Fruit fly (Drosophila melanogaster) whole organism, embryonic: ENCODE results near the gene Drsl5.

ENCODE experiments used
- ATbp ChIP-seq: fragments of 200-800 bp; sonication (Bioruptor generic); optimal IDR thresholded peaks from 2 replicates; lab custom pipeline; 2017; ENCODE audit warnings: missing biosample characterization, mild to moderate bottlenecking, missing genetic modification characterization, missing genetic modification reagents
- Abd-B ChIP-seq: fragments of 200-800 bp; sonication (Bioruptor generic); optimal IDR thresholded peaks from 2 replicates; lab custom pipeline; 2018; ENCODE audit warnings: missing biosample characterization, mild to moderate bottlenecking, missing genetic modification characterization, moderate library complexity
- Adf1 ChIP-seq: fragments of 200-800 bp; sonication (Bioruptor generic); IDR thresholded peaks from 2 replicates; pipeline ENCODE4 v1.3.6; 2022; ENCODE audit warnings: missing biosample characterization, missing genetic modification characterization
- Bgb ChIP-seq: fragments of 200-800 bp; sonication (Bioruptor generic); IDR thresholded peaks from 2 replicates; pipeline ENCODE4 v1.3.6; 2022; ENCODE audit warnings: missing biosample characterization, missing genetic modification characterization; ENCODE audit not compliant: partially characterized antibody
- CG10147 ChIP-seq: fragments of 200-800 bp; sonication (Bioruptor generic); optimal IDR thresholded peaks from 2 replicates; lab custom pipeline; 2019; ENCODE audit warnings: missing biosample characterization, mild to moderate bottlenecking, missing genetic modification characterization, moderate library complexity
- CG10462 ChIP-seq: fragments of 200-800 bp; sonication (Bioruptor generic); optimal IDR thresholded peaks from 2 replicates; lab custom pipeline; 2016; ENCODE audit warnings: missing biosample characterization, missing genetic modification characterization
- CG11085 ChIP-seq: fragments of 200-800 bp; sonication (Bioruptor generic); IDR thresholded peaks from 2 replicates; pipeline ENCODE4 v1.3.6; 2022; ENCODE audit warnings: missing biosample characterization, missing genetic modification characterization
- CG12155 ChIP-seq: fragments of 200-800 bp; sonication (Bioruptor generic); optimal IDR thresholded peaks from 3 replicates; lab custom pipeline; 2016; ENCODE audit warnings: missing biosample characterization, missing genetic modification characterization
- CG12219 ChIP-seq: fragments of 200-800 bp; sonication (Bioruptor generic); optimal IDR thresholded peaks from 3 replicates; lab custom pipeline; 2018; ENCODE audit warnings: missing biosample characterization, mild to moderate bottlenecking, missing genetic modification characterization
- CG13287 ChIP-seq: fragments of 200-800 bp; sonication (Bioruptor generic); IDR thresholded peaks from 2 replicates; pipeline ENCODE4 v1.3.6; 2022; ENCODE audit warnings: missing biosample characterization, missing genetic modification characterization; ENCODE audit not compliant: partially characterized antibody
- CG14441 ChIP-seq: fragments of 200-800 bp; sonication (Bioruptor generic); IDR thresholded peaks from 2 replicates; pipeline ENCODE4 v1.3.6; 2022; ENCODE audit warnings: missing biosample characterization, missing genetic modification characterization
- CG14965 ChIP-seq: fragments of 200-800 bp; sonication (Bioruptor generic); optimal IDR thresholded peaks from 2 replicates; lab custom pipeline; 2016; ENCODE audit warnings: missing biosample characterization, missing genetic modification characterization, borderline replicate concordance
- CG1603 ChIP-seq: fragments of 200-800 bp; sonication (Bioruptor generic); optimal IDR thresholded peaks from 2 replicates; lab custom pipeline; 2019; ENCODE audit warnings: missing biosample characterization, mild to moderate bottlenecking, missing genetic modification characterization, moderate library complexity
- CG18011 ChIP-seq: fragments of 200-800 bp; sonication (Bioruptor generic); optimal IDR thresholded peaks from 2 replicates; lab custom pipeline; 2017; ENCODE audit warnings: missing biosample characterization, missing genetic modification characterization, mild to moderate bottlenecking, moderate library complexity, missing genotype
- CG2129 ChIP-seq: fragments of 200-800 bp; sonication (Bioruptor generic); IDR thresholded peaks from 2 replicates; pipeline ENCODE4 v1.3.6; 2022; ENCODE audit warnings: missing biosample characterization, missing genetic modification characterization; ENCODE audit not compliant: partially characterized antibody
- CG32767 ChIP-seq: fragments of 200-800 bp; sonication (Bioruptor generic); IDR thresholded peaks from 2 replicates; pipeline ENCODE4 v1.3.6; 2022; ENCODE audit warnings: missing biosample characterization, missing genetic modification characterization
- CG34224 ChIP-seq: fragments of 200-800 bp; sonication (Bioruptor generic); IDR thresholded peaks from 3 replicates; pipeline ENCODE4 v1.3.6; 2022; ENCODE audit warnings: missing biosample characterization, missing genetic modification characterization; ENCODE audit not compliant: partially characterized antibody
- CG4707 ChIP-seq: fragments of 200-800 bp; sonication (Bioruptor generic); optimal IDR thresholded peaks from 2 replicates; lab custom pipeline; 2018; ENCODE audit warnings: missing biosample characterization, mild to moderate bottlenecking, missing genetic modification characterization, moderate library complexity
- CG4820 ChIP-seq: fragments of 200-800 bp; sonication (Bioruptor generic); optimal IDR thresholded peaks from 3 replicates; lab custom pipeline; 2016; ENCODE audit warnings: missing biosample characterization, missing genetic modification characterization
- CG6654 ChIP-seq: fragments of 200-800 bp; sonication (Bioruptor generic); optimal IDR thresholded peaks from 2 replicates; lab custom pipeline; 2017; ENCODE audit warnings: missing biosample characterization, mild to moderate bottlenecking, missing genetic modification characterization
- CG7556 ChIP-seq: fragments of 200-800 bp; sonication (Bioruptor generic); optimal IDR thresholded peaks from 2 replicates; lab custom pipeline; 2017; ENCODE audit warnings: missing biosample characterization, mild to moderate bottlenecking, missing genetic modification characterization
- CG7963 ChIP-seq: fragments of 200-800 bp; sonication (Bioruptor generic); IDR thresholded peaks from 3 replicates; pipeline ENCODE4 v1.3.6; 2022; ENCODE audit warnings: missing biosample characterization, missing genetic modification characterization; ENCODE audit not compliant: partially characterized antibody
- CG8765 ChIP-seq: fragments of 200-800 bp; sonication (Bioruptor generic); IDR thresholded peaks from 2 replicates; pipeline ENCODE4 v1.3.6; 2022; ENCODE audit warnings: missing biosample characterization, missing genetic modification characterization
- CG9797 ChIP-seq: fragments of 200-800 bp; sonication (Bioruptor generic); optimal IDR thresholded peaks from 3 replicates; lab custom pipeline; 2018; ENCODE audit warnings: missing biosample characterization, mild to moderate bottlenecking, missing genetic modification characterization
- CHES-1-like ChIP-seq: fragments of 200-800 bp; sonication (Bioruptor generic); optimal IDR thresholded peaks from 2 replicates; lab custom pipeline; 2016; ENCODE audit warnings: missing biosample characterization, missing genetic modification characterization
- Dip2 ChIP-seq: fragments of 200-800 bp; sonication (Bioruptor generic); IDR thresholded peaks from 2 replicates; pipeline ENCODE4 v1.3.6; 2022; ENCODE audit warnings: missing biosample characterization, missing genetic modification characterization
- Eip74EF ChIP-seq, 2 experiments: fragments of 200-800 bp in 1 of 2; fragments of >200 bp in 1 of 2; sonication (Bioruptor generic) in 1 of 2; optimal IDR thresholded peaks; 2 replicates each; lab custom pipeline; 2017 to 2019; ENCODE audit warnings: missing biosample characterization in 2 of 2, missing genetic modification characterization in 2 of 2, mild to moderate bottlenecking in 1 of 2, moderate library complexity in 1 of 2
- Ets65A ChIP-seq: fragments of 200-800 bp; sonication (Bioruptor generic); peaks from one replicate; lab custom pipeline; 2016; ENCODE audit warnings: missing biosample characterization, missing genetic modification characterization
- Ets97D ChIP-seq: fragments of 200-800 bp; sonication (Bioruptor generic); optimal IDR thresholded peaks from 3 replicates; lab custom pipeline; 2016; ENCODE audit warnings: missing biosample characterization, missing genetic modification characterization
- HHEX ChIP-seq: fragments of 200-800 bp; sonication (Bioruptor generic); optimal IDR thresholded peaks from 3 replicates; lab custom pipeline; 2017; ENCODE audit warnings: missing biosample characterization, mild to moderate bottlenecking, missing genetic modification characterization, missing genetic modification reagents
- NK7.1 ChIP-seq: fragments of 200-800 bp; sonication (Bioruptor generic); optimal IDR thresholded peaks from 3 replicates; lab custom pipeline; 2016; ENCODE audit warnings: missing biosample characterization, missing genetic modification characterization
- Nf-YB ChIP-seq: fragments of 200-800 bp; sonication (Bioruptor generic); optimal IDR thresholded peaks from 3 replicates; lab custom pipeline; 2019; ENCODE audit warnings: missing biosample characterization, mild to moderate bottlenecking, missing genetic modification characterization, moderate library complexity
- Sry-δ ChIP-seq: fragments of 200-800 bp; sonication (Bioruptor generic); optimal IDR thresholded peaks from 2 replicates; lab custom pipeline; 2016; ENCODE audit warnings: missing biosample characterization, missing genetic modification characterization
- Ssrp ChIP-seq: fragments of 200-800 bp; sonication (Bioruptor generic); optimal IDR thresholded peaks from 2 replicates; lab custom pipeline; 2018; ENCODE audit warnings: missing biosample characterization, mild to moderate bottlenecking, missing genetic modification characterization, moderate library complexity
- Tbp ChIP-seq: fragments of >200 bp; optimal IDR thresholded peaks from 2 replicates; lab custom pipeline; 2018; ENCODE audit warnings: missing biosample characterization, missing genetic modification characterization
- chm ChIP-seq: fragments of 200-800 bp; sonication (Bioruptor generic); IDR thresholded peaks from 2 replicates; pipeline ENCODE4 v1.3.6; 2022; ENCODE audit warnings: missing biosample characterization, missing genetic modification characterization
- emc ChIP-seq: fragments of 200-800 bp; sonication (Bioruptor generic); optimal IDR thresholded peaks from 2 replicates; lab custom pipeline; 2016; ENCODE audit warnings: missing biosample characterization, missing genetic modification characterization
- eve ChIP-seq, 2 experiments: fragments of >200 bp; optimal IDR thresholded peaks; 2 replicates each; lab custom pipeline; 2017; ENCODE audit warnings: missing biosample characterization in 2 of 2, missing genetic modification characterization in 2 of 2
- fd102C ChIP-seq: fragments of 200-800 bp; sonication (Bioruptor generic); optimal IDR thresholded peaks from 2 replicates; lab custom pipeline; 2018; ENCODE audit warnings: missing biosample characterization, mild to moderate bottlenecking, missing genetic modification characterization, moderate library complexity
- gcm ChIP-seq: fragments of 200-800 bp; sonication (Bioruptor generic); optimal IDR thresholded peaks from 2 replicates; lab custom pipeline; 2019; ENCODE audit warnings: missing biosample characterization, mild to moderate bottlenecking, missing genetic modification characterization, moderate library complexity
- gsb-n ChIP-seq: fragments of 200-800 bp; sonication (Bioruptor generic); optimal IDR thresholded peaks from 3 replicates; lab custom pipeline; 2018; ENCODE audit warnings: missing biosample characterization, mild to moderate bottlenecking, missing genetic modification characterization
- ind ChIP-seq: fragments of 200-800 bp; sonication (Bioruptor generic); optimal IDR thresholded peaks from 3 replicates; lab custom pipeline; 2016; ENCODE audit warnings: missing biosample characterization, missing genetic modification characterization
- lilli ChIP-seq: fragments of 200-800 bp; sonication (Bioruptor generic); optimal IDR thresholded peaks from 3 replicates; lab custom pipeline; 2016; ENCODE audit warnings: missing biosample characterization, missing genetic modification characterization
- lmd ChIP-seq: fragments of 200-800 bp; sonication (Bioruptor generic); IDR thresholded peaks from 2 replicates; pipeline ENCODE4 v1.3.6; 2022; ENCODE audit warnings: missing biosample characterization, missing genetic modification characterization
- lov ChIP-seq, 2 experiments: fragments of 200-800 bp in 1 of 2; fragments of >200 bp in 1 of 2; sonication (Bioruptor generic) in 1 of 2; IDR thresholded peaks in 1 of 2; optimal IDR thresholded peaks in 1 of 2; 2 replicates in 1 of 2; 3 replicates in 1 of 2; pipeline versions ENCODE4 v1.3.6 to Lab custom; 2017 to 2022; ENCODE audit warnings: missing biosample characterization in 1 of 2, missing genetic modification characterization in 1 of 2
- nerfin-2 ChIP-seq: fragments of 200-800 bp; sonication (Bioruptor generic); IDR thresholded peaks from 2 replicates; pipeline ENCODE4 v1.3.6; 2022; ENCODE audit warnings: missing biosample characterization, missing genetic modification characterization; ENCODE audit not compliant: partially characterized antibody
- org-1 ChIP-seq: fragments of 200-800 bp; sonication (Bioruptor generic); optimal IDR thresholded peaks from 2 replicates; lab custom pipeline; 2017; ENCODE audit warnings: missing biosample characterization, missing genetic modification characterization
- sug ChIP-seq: fragments of 200-800 bp; optimal IDR thresholded peaks from 2 replicates; lab custom pipeline; 2019; ENCODE audit warnings: missing biosample characterization, mild to moderate bottlenecking, missing genetic modification characterization, moderate library complexity
- trem ChIP-seq: fragments of 200-800 bp; optimal IDR thresholded peaks from 3 replicates; lab custom pipeline; 2019; ENCODE audit warnings: missing biosample characterization, mild to moderate bottlenecking, missing genetic modification characterization, moderate library complexity

Drsl5 gene

dm6 chr3L:3319223-3319643 is 2.7 kb downstream of the Drsl5 start, which contains the start of the genes PIG-C, CG12016 and Dpm2 (continued):
- TF ChIP-seq CG14965 (GFP tag; lab: Kevin White, UChicago) (no peak), eve (GFP tag; optimal IDR thresholded peaks at IDR 0.05; lab: Kevin White, UChicago) (no peak), CG4820 (GFP tag; lab: Kevin White, UChicago) (peak; percentile 64), gcm (GFP tag; lab: Kevin White, UChicago) (peak; percentile 50), Abd-B (no peak), CG14441 (GFP tag; lab: Robert Waterston, UW) (peak; percentile 50; the same call in 1 of the 2 replicates), gsb-n (no peak), Ets97D (GFP tag; lab: Kevin White, UChicago) (peak; percentile 77), Tbp (GFP tag; lab: Kevin White, UChicago) (peak; percentile 1), chm (GFP tag; lab: Robert Waterston, UW) (no peak), Ets65A (GFP tag; lab: Kevin White, UChicago) (peak; percentile 96), trem (tag; lab: Kevin White, UChicago) (peak; percentile 77), HHEX (GFP tag; lab: Kevin White, UChicago) (no peak), ind (GFP tag; lab: Kevin White, UChicago) (peak; percentile 81), lilli (GFP tag; lab: Kevin White, UChicago) (peak; percentile 89), Eip74EF (GFP tag; optimal IDR thresholded peaks at IDR 0.05; lab: Kevin White, UChicago) (no peak), org-1 (GFP tag; lab: Kevin White, UChicago) (no peak), Dip2 (GFP tag; lab: Robert Waterston, UW) (no peak), CG10462 (peak; percentile 49), CG13287 (GFP tag; lab: Robert Waterston, UW) (peak; percentile 97), CG18011 (GFP tag; lab: Kevin White, UChicago) (peak; percentile 30), CG34224 (GFP tag; lab: Robert Waterston, UW) (peak; percentile 94), CG4707 (GFP tag; lab: Kevin White, UChicago) (no peak), CHES-1-like (peak; percentile 93), CG7556 (GFP tag; lab: Kevin White, UChicago) (no peak), CG1603 (no peak), ATbp (GFP tag; lab: Kevin White, UChicago) (no peak), CG11085 (GFP tag; lab: Robert Waterston, UW) (peak; percentile 54), CG2129 (GFP tag; lab: Robert Waterston, UW) (peak; percentile 95), sug (peak; percentile 81), lmd (GFP tag; lab: Robert Waterston, UW) (peak; percentile 65; the same call in 1 of the 2 replicates), CG12219 (GFP tag; lab: Kevin White, UChicago) (no peak), Bgb (peak; percentile 97), CG7963 (GFP tag; lab: Robert Waterston, UW) (peak; percentile 93), NK7.1 (GFP tag; lab: Kevin White, UChicago) (peak; percentile 26), CG9797 (GFP tag; lab: Kevin White, UChicago) (peak; percentile 79), lov (optimal IDR thresholded peaks at IDR 0.05; lab: Kevin White, UChicago) (no peak), lov (GFP tag; IDR thresholded peaks at IDR 0.05; lab: Robert Waterston, UW) (0 out of 3 replicates have a peak, but pooled peaks have one; percentile 9), CG6654 (no peak), CG8765 (peak; percentile 22; the same call in 1 of the 2 replicates), nerfin-2 (GFP tag; lab: Robert Waterston, UW) (peak; percentile 92), emc (GFP tag; lab: Kevin White, UChicago) (no peak), CG12155 (GFP tag; lab: Kevin White, UChicago) (peak; percentile 72), Nf-YB (GFP tag; lab: Kevin White, UChicago) (no peak), CG32767 (GFP tag; lab: Robert Waterston, UW) (no peak), Sry-δ (GFP tag; lab: Kevin White, UChicago) (peak; percentile 99), fd102C (no peak), Ssrp (peak; percentile 64), CG10147 (GFP tag; lab: Kevin White, UChicago) (peak; percentile 58), Adf1 (GFP tag; lab: Robert Waterston, UW) (0 out of 2 replicates have a peak, but pooled peaks have one; percentile 14)
